Worm (Caenorhabditis elegans): Measurements from ENCODE around the gene ugt-43.
A peak's percentile ranks its signal among the peaks of the same experiment; 100 is the strongest.

Gene ugt-43

DNA sequence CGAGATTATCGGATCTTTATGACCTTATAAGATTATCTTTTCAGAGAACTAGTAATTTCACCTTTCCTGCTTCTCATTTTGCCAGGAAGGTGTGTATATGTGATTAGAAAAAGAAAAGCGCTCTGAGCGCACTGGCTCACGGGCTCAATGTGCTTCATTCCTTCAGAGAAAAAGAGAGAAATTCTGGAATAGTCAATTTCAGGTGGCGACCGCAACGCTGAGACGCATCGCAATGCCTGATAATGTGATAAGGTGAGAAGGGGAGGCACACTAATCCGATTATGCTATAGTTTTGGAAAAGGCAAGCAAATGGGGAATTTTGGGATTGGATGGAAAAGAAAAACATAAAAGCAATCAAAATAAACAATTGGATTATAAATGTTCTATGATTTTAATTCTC is 41.6 kb downstream of the ugt-43 start:
- TF ChIP-seq snpc-4 (tag; optimal IDR thresholded peaks at IDR 0.05) (no peak), egl-13 (tag; optimal IDR thresholded peaks at IDR 0.05) (peak; percentile 52), dsc-1 (tag; optimal IDR thresholded peaks at IDR 0.05) (peak; percentile 85), fkh-8 (tag; optimal IDR thresholded peaks at IDR 0.05) (peak; percentile 80), efl-1 (optimal IDR thresholded peaks at IDR 0.05) (no peak), efl-1 (GFP tag; optimal IDR thresholded peaks at IDR 0.05 in 1 of 2) (no peak), nhr-85 (tag) (no peak), skn-1 (tag; optimal IDR thresholded peaks at IDR 0.05) (no peak), nhr-12 (tag; optimal IDR thresholded peaks at IDR 0.05) (no peak), hpl-2 (GFP tag; optimal IDR thresholded peaks at IDR 0.05) (no peak), zip-4 (GFP tag; optimal IDR thresholded peaks at IDR 0.05) (no peak), pax-3 (tag; optimal IDR thresholded peaks at IDR 0.05) (peak; percentile 24), nhr-77 (tag; optimal IDR thresholded peaks at IDR 0.05) (no peak), hlh-4 (tag; optimal IDR thresholded peaks at IDR 0.05) (no peak), nhr-47 (tag; optimal IDR thresholded peaks at IDR 0.05) (peak; percentile 42), nhr-19 (GFP tag; conservative IDR thresholded peaks at IDR 0.05) (no peak), ama-1 (optimal IDR thresholded peaks at IDR 0.05) (no peak), nhr-71 (tag; optimal IDR thresholded peaks at IDR 0.05) (peak; percentile 45), nhr-237 (tag; optimal IDR thresholded peaks at IDR 0.05) (no peak)

DNA sequence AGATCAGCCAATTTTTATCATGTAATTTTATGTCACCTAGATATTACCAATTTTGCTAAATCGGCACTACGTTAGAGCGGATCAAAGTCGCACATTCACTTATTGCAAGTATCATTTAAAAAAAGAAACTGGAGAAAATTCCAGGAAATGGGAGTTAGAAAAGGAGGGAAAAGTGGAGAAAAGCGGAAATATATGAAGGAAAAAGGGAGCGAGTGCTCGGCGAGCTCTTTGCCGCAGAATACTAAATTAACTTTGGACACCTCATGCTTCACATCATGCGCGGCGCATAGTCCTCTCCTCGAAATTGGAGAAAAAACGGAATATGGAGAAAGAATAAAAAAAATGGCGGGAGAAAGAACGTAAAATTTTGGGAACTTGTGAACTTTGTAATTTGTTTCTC is 43.2 kb downstream of the ugt-43 start:
- TF ChIP-seq nhr-47 (tag; optimal IDR thresholded peaks at IDR 0.05) (peak; percentile 68), ceh-88 (GFP tag; IDR thresholded peaks at IDR 0.05) (no peak), mef-2 (tag; optimal IDR thresholded peaks at IDR 0.05) (peak; percentile 58), isw-1 (GFP tag; IDR thresholded peaks at IDR 0.05) (no peak), snu-23 (GFP tag; optimal IDR thresholded peaks at IDR 0.05) (peak; percentile 29), snpc-4 (tag; optimal IDR thresholded peaks at IDR 0.05) (no peak), elt-2 (tag; optimal IDR thresholded peaks at IDR 0.05) (no peak), fkh-10 (GFP tag; optimal IDR thresholded peaks at IDR 0.05) (peak; percentile 86), xbp-1 (tag; optimal IDR thresholded peaks at IDR 0.05) (peak; percentile 22), unc-86 (tag; optimal IDR thresholded peaks at IDR 0.05) (peak; percentile 93), efl-1 (optimal IDR thresholded peaks at IDR 0.05) (no peak), efl-1 (GFP tag; optimal IDR thresholded peaks at IDR 0.05 in 1 of 2) (no peak), lsy-2 (tag; optimal IDR thresholded peaks at IDR 0.05) (peak in 1 of 2 experiments; percentile 1), tlp-1 (tag; optimal IDR thresholded peaks at IDR 0.05) (no peak), jun-1 (tag; optimal IDR thresholded peaks at IDR 0.05) (no peak), hlh-17 (GFP tag; optimal IDR thresholded peaks at IDR 0.05; ENCODE audit: borderline replicate concordance) (no peak), irx-1 (tag; optimal IDR thresholded peaks at IDR 0.05) (no peak), C16A3.4 (tag; optimal IDR thresholded peaks at IDR 0.05) (no peak), nhr-20 (tag; optimal IDR thresholded peaks at IDR 0.05) (no peak), lin-35 (GFP tag; optimal IDR thresholded peaks at IDR 0.05) (peak in 1 of 2 experiments; percentile 18), ztf-4 (tag; optimal IDR thresholded peaks at IDR 0.05) (no peak), nhr-85 (tag) (no peak), ceh-82 (tag; optimal IDR thresholded peaks at IDR 0.05) (peak in 1 of 3 experiments; percentile 8), fkh-4 (tag; optimal IDR thresholded peaks at IDR 0.05; ENCODE audit: borderline replicate concordance) (no peak), blmp-1 (tag; optimal IDR thresholded peaks at IDR 0.05) (no peak), egl-27 (tag; optimal IDR thresholded peaks at IDR 0.05) (no peak), tbx-2 (tag; optimal IDR thresholded peaks at IDR 0.05) (peak; percentile 32), nhr-90 (tag; optimal IDR thresholded peaks at IDR 0.05; ENCODE audit: poor library complexity) (no peak), Y116A8C.19 (tag; optimal IDR thresholded peaks at IDR 0.05; ENCODE audit: borderline replicate concordance) (no peak), nhr-237 (tag; optimal IDR thresholded peaks at IDR 0.05) (no peak), swsn-7 (tag; optimal IDR thresholded peaks at IDR 0.05) (peak; percentile 45), dsc-1 (tag; optimal IDR thresholded peaks at IDR 0.05) (peak; percentile 26), mep-1 (tag; optimal IDR thresholded peaks at IDR 0.05) (no peak), lir-3 (tag; optimal IDR thresholded peaks at IDR 0.05; ENCODE audit: poor library complexity) (no peak), unc-30 (tag; optimal IDR thresholded peaks at IDR 0.05) (no peak), unc-130 (tag; optimal IDR thresholded peaks at IDR 0.05) (no peak), nhr-71 (tag; optimal IDR thresholded peaks at IDR 0.05) (peak; percentile 73), sptf-1 (tag; optimal IDR thresholded peaks at IDR 0.05) (no peak), egl-13 (tag; optimal IDR thresholded peaks at IDR 0.05) (peak; percentile 87), unc-62 (GFP tag; optimal IDR thresholded peaks at IDR 0.05) (no peak), lin-14 (GFP tag; optimal IDR thresholded peaks at IDR 0.05) (peak; percentile 88), ces-1 (GFP tag; optimal IDR thresholded peaks at IDR 0.05) (no peak)
